Fruit fly (Drosophila melanogaster) whole organism, wandering third instar larva: ENCODE data around the gene Cp16.

Experiments
- Abd-B ChIP-seq: fragments of >200 bp; optimal IDR thresholded peaks from 2 replicates; lab custom pipeline; 2017; ENCODE audit warnings: missing biosample characterization, missing genetic modification characterization
- CG32264 ChIP-seq: fragments of 200-800 bp; sonication (Bioruptor generic); optimal IDR thresholded peaks from 2 replicates; lab custom pipeline; 2016; ENCODE audit warnings: missing biosample characterization, missing genetic modification characterization
- CrebA ChIP-seq: fragments of 200-800 bp; sonication (Bioruptor generic); optimal IDR thresholded peaks from 2 replicates; lab custom pipeline; 2016; ENCODE audit warnings: missing biosample characterization, mild to moderate bottlenecking, missing genetic modification characterization, borderline replicate concordance
- Mio ChIP-seq: sonication (Bioruptor generic); optimal IDR thresholded peaks from 2 replicates; lab custom pipeline; 2016; ENCODE audit warnings: missing biosample characterization, missing genetic modification characterization
- Myc ChIP-seq: fragments of >200 bp; optimal IDR thresholded peaks from 2 replicates; lab custom pipeline; 2017
- brk ChIP-seq: fragments of 200-800 bp; sonication (Bioruptor generic); optimal IDR thresholded peaks from 2 replicates; lab custom pipeline; 2016; ENCODE audit warnings: missing biosample characterization, mild to moderate bottlenecking, missing genetic modification characterization
- foxo ChIP-seq, 2 experiments: fragments of 200-800 bp; sonication (Bioruptor generic); optimal IDR thresholded peaks; 2 replicates in 1 of 2; 3 replicates in 1 of 2; lab custom pipeline; 2016 to 2017; ENCODE audit warnings: missing biosample characterization in 2 of 2, missing genetic modification characterization in 2 of 2
- pan ChIP-seq: fragments of >200 bp; optimal IDR thresholded peaks from 2 replicates; lab custom pipeline; 2017
- usp ChIP-seq: fragments of >200 bp; optimal IDR thresholded peaks from 2 replicates; lab custom pipeline; 2017; ENCODE audit warnings: missing biosample characterization, missing genetic modification characterization

DNA sequence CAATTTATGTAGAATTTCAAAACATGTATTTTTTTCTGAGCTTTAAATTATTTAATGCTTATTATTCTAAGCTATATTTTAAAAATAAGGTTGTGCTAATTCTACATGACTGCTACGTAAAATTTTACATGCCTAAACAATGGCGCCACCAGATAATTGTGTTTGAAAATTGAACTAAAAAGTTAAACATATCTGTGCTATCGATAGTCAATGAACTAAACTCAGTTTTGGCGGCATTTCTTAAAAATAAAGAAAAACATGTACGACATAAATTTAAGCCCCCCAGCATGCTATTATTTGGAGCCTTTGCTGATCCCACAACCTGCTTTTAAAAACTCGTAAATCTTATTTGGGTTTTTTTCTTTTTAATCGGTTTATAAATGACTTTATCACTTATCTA lies 13.1 kb upstream of the Cp16 start:
- TF ChIP-seq CrebA (no peak), Mio (GFP tag; lab: Kevin White, UChicago) (no peak), Abd-B (GFP tag; lab: Kevin White, UChicago) (no peak), brk (GFP tag; lab: Kevin White, UChicago) (peak; percentile 59), Myc (lab: Kevin White, UChicago) (peak; percentile 3), usp (GFP tag; lab: Kevin White, UChicago) (no peak), CG32264 (no peak), foxo (GFP tag; optimal IDR thresholded peaks at IDR 0.05; lab: Kevin White, UChicago) (peak in 1 of 2 experiments; percentile 17), pan (lab: Kevin White, UChicago) (no peak)
